Fruit fly (Drosophila melanogaster): Measurements from ENCODE around the gene CG42780.

- TF ChIP-seq pnt (GFP tag; optimal IDR thresholded peaks at IDR 0.05) (no peak), amos (GFP tag; IDR thresholded peaks at IDR 0.05; ENCODE audit: partially characterized antibody) (no peak), disco-r (GFP tag; optimal IDR thresholded peaks at IDR 0.05) (no peak), zfh1 (GFP tag; IDR thresholded peaks at IDR 0.05) (no peak), CG7372 (GFP tag; IDR thresholded peaks at IDR 0.05) (no peak), trh (GFP tag; optimal IDR thresholded peaks at IDR 0.05) (no peak), caup (GFP tag; optimal IDR thresholded peaks at IDR 0.05; ENCODE audit: severe bottlenecking) (no peak), scrt (GFP tag; optimal IDR thresholded peaks at IDR 0.05) (no peak), H15 (GFP tag; IDR thresholded peaks at IDR 0.05) (no peak), mirr (GFP tag; optimal IDR thresholded peaks at IDR 0.05) (no peak), pan (optimal IDR thresholded peaks at IDR 0.05) (no peak), pan (GFP tag; optimal IDR thresholded peaks at IDR 0.05 in 1 of 2, IDR thresholded peaks at IDR 0.05 in 1 of 2) (no peak), CG13296 (GFP tag; optimal IDR thresholded peaks at IDR 0.05) (no peak), tup (GFP tag; optimal IDR thresholded peaks at IDR 0.05) (no peak)
These were observed 12.3 kb downstream of the CG42780 start for dm6 chrX:7319703-7320088.
